Fruit fly (Drosophila melanogaster) whole organism, embryonic: ENCODE measurements around the gene Trf4-1.

Experiments
- Awh ChIP-seq: fragments of 200-800 bp; sonication (Bioruptor generic); IDR thresholded peaks from 2 replicates; pipeline ENCODE4, ENCODE4 v1.3.6; 2022; ENCODE audit warnings: missing biosample characterization, missing genetic modification characterization
- Scr ChIP-seq: fragments of 200-800 bp; sonication (Bioruptor generic); IDR thresholded peaks from 2 replicates; pipeline ENCODE4 v1.3.6; 2022; ENCODE audit warnings: missing biosample characterization, missing genetic modification characterization; ENCODE audit not compliant: partially characterized antibody
- dmrt99B ChIP-seq: fragments of 200-800 bp; sonication (Bioruptor generic); optimal IDR thresholded peaks from 2 replicates; lab custom pipeline; 2018; ENCODE audit warnings: missing biosample characterization, mild to moderate bottlenecking, missing genetic modification characterization, moderate library complexity
- gcm2 ChIP-seq: fragments of 200-800 bp; sonication (Bioruptor generic); optimal IDR thresholded peaks from 2 replicates; lab custom pipeline; 2016; ENCODE audit warnings: missing biosample characterization, missing genetic modification characterization
- h ChIP-seq: fragments of >200 bp; optimal IDR thresholded peaks from 2 replicates; lab custom pipeline; 2017
- psq ChIP-seq: fragments of 200-800 bp; sonication (Bioruptor generic); optimal IDR thresholded peaks from 2 replicates; lab custom pipeline; 2017; ENCODE audit warnings: missing biosample characterization, missing genetic modification characterization
- sens-2 ChIP-seq: fragments of 200-800 bp; sonication (Bioruptor generic); IDR thresholded peaks from 2 replicates; pipeline ENCODE4 v1.3.6; 2022; ENCODE audit warnings: missing biosample characterization, missing genetic modification characterization
- stc ChIP-seq: fragments of 200-800 bp; sonication (Bioruptor generic); IDR thresholded peaks from 2 replicates; pipeline ENCODE4 v1.3.6; 2022; ENCODE audit warnings: missing biosample characterization, missing genetic modification characterization

DNA sequence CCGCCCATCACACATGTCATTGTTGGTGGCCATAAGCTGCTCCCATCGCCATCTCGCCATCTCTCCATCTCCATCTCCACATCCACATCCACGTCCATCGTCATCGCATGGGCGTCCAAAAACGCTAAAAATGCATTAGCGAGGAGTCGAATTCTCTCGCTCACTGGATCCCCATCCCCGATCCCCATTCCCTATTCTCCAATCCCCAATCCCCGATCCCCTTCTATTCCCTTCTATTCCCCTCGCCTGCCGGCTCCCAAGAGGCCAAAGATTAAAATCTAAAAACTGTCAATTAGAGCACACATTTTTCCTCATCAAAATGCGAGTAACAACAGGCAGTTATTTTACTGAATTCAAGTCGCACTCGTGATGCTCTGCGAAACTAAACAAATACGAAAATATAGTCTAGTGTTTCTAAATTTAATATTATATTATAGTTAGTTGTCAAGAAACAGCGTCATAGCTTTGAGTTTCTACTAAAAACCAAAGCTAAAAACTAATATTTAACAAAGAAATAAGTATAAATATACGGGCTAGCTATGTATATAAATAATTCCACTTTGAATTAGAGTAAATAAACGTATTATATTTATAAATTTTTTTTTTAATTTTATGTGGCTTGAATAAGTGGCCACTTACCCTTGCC, 56.8 kb downstream of the Trf4-1 start:
- no peak for TF ChIP-seq Awh (GFP tag; lab: Robert Waterston, UW)
- TF ChIP-seq h (lab: Kevin White, UChicago), result no peak
- TF ChIP-seq gcm2 (GFP tag; lab: Kevin White, UChicago), result no peak
- TF ChIP-seq Scr (GFP tag; lab: Robert Waterston, UW), result no peak
- no peak for TF ChIP-seq psq (GFP tag; lab: Kevin White, UChicago)
- TF ChIP-seq sens-2, result no peak
- no peak for TF ChIP-seq stc
- no peak for TF ChIP-seq dmrt99B (tag; lab: Kevin White, UChicago)
